Fruit fly (Drosophila melanogaster) whole organism, prepupa: ENCODE results near the gene CG31997.

Experiments used
- Blimp-1 ChIP-seq: fragments of 200-800 bp; sonication (Bioruptor generic); optimal IDR thresholded peaks from 3 replicates; lab custom pipeline; 2017; ENCODE audit warnings: missing biosample characterization, missing genetic modification characterization, mild to moderate bottlenecking, moderate library complexity, missing genetic modification reagents
- CG10631 ChIP-seq: fragments of 200-800 bp; sonication (Bioruptor generic); optimal IDR thresholded peaks from 2 replicates; lab custom pipeline; 2016; ENCODE audit warnings: missing biosample characterization, missing genetic modification characterization
- CG10669 ChIP-seq: fragments of 200-800 bp; sonication (Bioruptor generic); optimal IDR thresholded peaks from 3 replicates; lab custom pipeline; 2018; ENCODE audit warnings: missing biosample characterization, mild to moderate bottlenecking, missing genetic modification characterization, moderate library complexity
- CG11294 ChIP-seq: fragments of 200-800 bp; sonication (Bioruptor generic); IDR thresholded peaks from 2 replicates; pipeline ENCODE4 v1.3.6; 2022; ENCODE audit warnings: missing biosample characterization, missing genetic modification characterization
- CG11762 ChIP-seq: fragments of 200-800 bp; sonication (Bioruptor generic); optimal IDR thresholded peaks from 3 replicates; lab custom pipeline; 2016; ENCODE audit warnings: missing biosample characterization, missing genetic modification characterization; ENCODE audit not compliant: insufficient read depth
- CG11902 ChIP-seq: fragments of 200-800 bp; sonication (Bioruptor generic); optimal IDR thresholded peaks from 3 replicates; lab custom pipeline; 2016; ENCODE audit warnings: missing biosample characterization, missing genetic modification characterization
- CG1621 ChIP-seq: fragments of 200-800 bp; sonication (Bioruptor generic); optimal IDR thresholded peaks from 3 replicates; lab custom pipeline; 2018; ENCODE audit warnings: missing biosample characterization, mild to moderate bottlenecking, missing genetic modification characterization
- CG16779 ChIP-seq: fragments of 200-800 bp; sonication (Bioruptor generic); optimal IDR thresholded peaks from 3 replicates; lab custom pipeline; 2017; ENCODE audit warnings: missing biosample characterization, mild to moderate bottlenecking, missing genetic modification characterization
- CG3032 ChIP-seq: fragments of 200-800 bp; optimal IDR thresholded peaks from 2 replicates; lab custom pipeline; 2019; ENCODE audit warnings: missing biosample characterization, mild to moderate bottlenecking, missing genetic modification characterization, moderate library complexity
- CG31627 ChIP-seq: fragments of 200-800 bp; sonication (Bioruptor generic); optimal IDR thresholded peaks from 3 replicates; lab custom pipeline; 2016; ENCODE audit warnings: missing biosample characterization, missing genetic modification characterization
- CG3919 ChIP-seq: fragments of 200-800 bp; sonication (Bioruptor generic); optimal IDR thresholded peaks from 3 replicates; lab custom pipeline; 2016; ENCODE audit warnings: missing biosample characterization, missing genetic modification characterization
- CG6163 ChIP-seq: fragments of 200-800 bp; sonication (Bioruptor generic); IDR thresholded peaks from 3 replicates; pipeline ENCODE4 v1.3.6; 2022; ENCODE audit warnings: missing biosample characterization, missing genetic modification characterization
- CG6276 ChIP-seq: fragments of 200-800 bp; sonication (Bioruptor generic); optimal IDR thresholded peaks from 2 replicates; lab custom pipeline; 2017; ENCODE audit warnings: missing biosample characterization, mild to moderate bottlenecking, missing genetic modification characterization
- CG6792 ChIP-seq: fragments of 200-800 bp; sonication (Bioruptor generic); optimal IDR thresholded peaks from 3 replicates; lab custom pipeline; 2016; ENCODE audit warnings: missing biosample characterization, missing genetic modification characterization
- CG6854 ChIP-seq: fragments of 200-800 bp; sonication (Bioruptor generic); optimal IDR thresholded peaks from 2 replicates; lab custom pipeline; 2017; ENCODE audit warnings: missing biosample characterization, mild to moderate bottlenecking, missing genetic modification characterization
- CG8119 ChIP-seq: fragments of 200-800 bp; sonication (Bioruptor generic); IDR thresholded peaks from 3 replicates; pipeline ENCODE4 v1.3.6; 2022; ENCODE audit warnings: missing biosample characterization, missing genetic modification characterization
- CG8319 ChIP-seq: fragments of 200-800 bp; sonication (Bioruptor generic); optimal IDR thresholded peaks from 3 replicates; lab custom pipeline; 2016; ENCODE audit warnings: missing biosample characterization, missing genetic modification characterization
- CG8632 ChIP-seq: fragments of 200-800 bp; sonication (Bioruptor generic); optimal IDR thresholded peaks from 3 replicates; lab custom pipeline; 2016; ENCODE audit warnings: missing biosample characterization, missing genetic modification characterization
- CG9139 ChIP-seq: fragments of 200-800 bp; sonication (Bioruptor generic); optimal IDR thresholded peaks from 3 replicates; lab custom pipeline; 2017; ENCODE audit warnings: missing biosample characterization, mild to moderate bottlenecking, missing genetic modification characterization
- Eip75B ChIP-seq: fragments of 200-800 bp; sonication (Bioruptor generic); optimal IDR thresholded peaks from 3 replicates; lab custom pipeline; 2016; ENCODE audit warnings: missing biosample characterization, missing genetic modification characterization
- Eip78C ChIP-seq: fragments of 200-800 bp; sonication (Bioruptor generic); peaks from one replicate; lab custom pipeline; 2016; ENCODE audit warnings: missing biosample characterization, missing genetic modification characterization
- Ets21C ChIP-seq: fragments of 200-800 bp; sonication (Bioruptor generic); optimal IDR thresholded peaks from 3 replicates; lab custom pipeline; 2016; ENCODE audit warnings: missing biosample characterization, missing genetic modification characterization
- Gug ChIP-seq: fragments of 200-800 bp; sonication (Bioruptor generic); IDR thresholded peaks from 2 replicates; pipeline ENCODE4 v1.3.6; 2022; ENCODE audit warnings: missing biosample characterization, missing genetic modification characterization
- Lpt ChIP-seq: fragments of 200-800 bp; sonication (Bioruptor generic); optimal IDR thresholded peaks from 3 replicates; lab custom pipeline; 2016; ENCODE audit warnings: missing biosample characterization, missing genetic modification characterization
- Met ChIP-seq: fragments of 200-800 bp; sonication (Bioruptor generic); optimal IDR thresholded peaks from 3 replicates; lab custom pipeline; 2016; ENCODE audit warnings: missing biosample characterization, missing genetic modification characterization
- OdsH ChIP-seq: fragments of 200-800 bp; sonication (Bioruptor generic); optimal IDR thresholded peaks from 3 replicates; lab custom pipeline; 2016; ENCODE audit warnings: missing biosample characterization, missing genetic modification characterization
- Sox14 ChIP-seq: fragments of 200-800 bp; sonication (Bioruptor generic); optimal IDR thresholded peaks from 3 replicates; lab custom pipeline; 2016; ENCODE audit warnings: missing biosample characterization, missing genetic modification characterization
- acj6 ChIP-seq: fragments of 200-800 bp; sonication (Bioruptor generic); optimal IDR thresholded peaks from 3 replicates; lab custom pipeline; 2016; ENCODE audit warnings: missing biosample characterization, missing genetic modification characterization
- cyc ChIP-seq: fragments of 200-800 bp; sonication (Bioruptor generic); optimal IDR thresholded peaks from 3 replicates; lab custom pipeline; 2016; ENCODE audit warnings: missing biosample characterization, missing genetic modification characterization
- dac ChIP-seq: fragments of 200-800 bp; sonication (Bioruptor generic); optimal IDR thresholded peaks from 2 replicates; lab custom pipeline; 2017; ENCODE audit warnings: missing biosample characterization, mild to moderate bottlenecking, missing genetic modification characterization
- fd59A ChIP-seq: fragments of 200-800 bp; sonication (Bioruptor generic); optimal IDR thresholded peaks from 2 replicates; lab custom pipeline; 2017; ENCODE audit warnings: missing biosample characterization, mild to moderate bottlenecking, missing genetic modification characterization, missing genetic modification reagents
- fd85E ChIP-seq: fragments of 200-800 bp; sonication (Bioruptor generic); optimal IDR thresholded peaks from 3 replicates; lab custom pipeline; 2016; ENCODE audit warnings: missing biosample characterization, missing genetic modification characterization
- fkh ChIP-seq: fragments of 200-800 bp; sonication (Bioruptor generic); optimal IDR thresholded peaks from 3 replicates; lab custom pipeline; 2017; ENCODE audit warnings: missing biosample characterization, mild to moderate bottlenecking, missing genetic modification characterization, moderate library complexity
- lz ChIP-seq: fragments of 200-800 bp; sonication (Bioruptor generic); optimal IDR thresholded peaks from 3 replicates; lab custom pipeline; 2016; ENCODE audit warnings: missing biosample characterization, missing genetic modification characterization
- net ChIP-seq: fragments of 200-800 bp; sonication (Bioruptor generic); optimal IDR thresholded peaks from 3 replicates; lab custom pipeline; 2016; ENCODE audit warnings: missing biosample characterization, missing genetic modification characterization
- pdm3 ChIP-seq: fragments of 200-800 bp; sonication (Bioruptor generic); optimal IDR thresholded peaks from 3 replicates; lab custom pipeline; 2016; ENCODE audit warnings: missing biosample characterization, missing genetic modification characterization
- salr ChIP-seq, 2 experiments: fragments of 200-800 bp; sonication (Bioruptor generic); optimal IDR thresholded peaks; 3 replicates each; lab custom pipeline; 2016 to 2018; ENCODE audit warnings: missing biosample characterization in 2 of 2, missing genetic modification characterization in 2 of 2, mild to moderate bottlenecking in 1 of 2
- spab ChIP-seq: fragments of 200-800 bp; sonication (Bioruptor generic); optimal IDR thresholded peaks from 2 replicates; lab custom pipeline; 2017; ENCODE audit warnings: missing biosample characterization, mild to moderate bottlenecking, missing genetic modification characterization, missing genetic modification reagents
- ss ChIP-seq, 2 experiments: fragments of 200-800 bp; sonication (Bioruptor generic); optimal IDR thresholded peaks; 2 replicates in 1 of 2; 3 replicates in 1 of 2; lab custom pipeline; 2017 to 2018; ENCODE audit warnings: mild to moderate bottlenecking in 2 of 2, missing biosample characterization in 2 of 2, missing genetic modification characterization in 2 of 2, moderate library complexity in 1 of 2
- svp ChIP-seq: fragments of 200-800 bp; sonication (Bioruptor generic); peaks from one replicate; lab custom pipeline; 2016; ENCODE audit warnings: missing biosample characterization, missing genetic modification characterization
- topi ChIP-seq: fragments of 200-800 bp; sonication (Bioruptor generic); optimal IDR thresholded peaks from 3 replicates; lab custom pipeline; 2016; ENCODE audit warnings: missing biosample characterization, missing genetic modification characterization
- vri ChIP-seq: fragments of 200-800 bp; sonication (Bioruptor generic); optimal IDR thresholded peaks from 3 replicates; lab custom pipeline; 2016; ENCODE audit warnings: missing biosample characterization, mild to moderate bottlenecking, missing genetic modification characterization

The CG31997 gene

DNA sequence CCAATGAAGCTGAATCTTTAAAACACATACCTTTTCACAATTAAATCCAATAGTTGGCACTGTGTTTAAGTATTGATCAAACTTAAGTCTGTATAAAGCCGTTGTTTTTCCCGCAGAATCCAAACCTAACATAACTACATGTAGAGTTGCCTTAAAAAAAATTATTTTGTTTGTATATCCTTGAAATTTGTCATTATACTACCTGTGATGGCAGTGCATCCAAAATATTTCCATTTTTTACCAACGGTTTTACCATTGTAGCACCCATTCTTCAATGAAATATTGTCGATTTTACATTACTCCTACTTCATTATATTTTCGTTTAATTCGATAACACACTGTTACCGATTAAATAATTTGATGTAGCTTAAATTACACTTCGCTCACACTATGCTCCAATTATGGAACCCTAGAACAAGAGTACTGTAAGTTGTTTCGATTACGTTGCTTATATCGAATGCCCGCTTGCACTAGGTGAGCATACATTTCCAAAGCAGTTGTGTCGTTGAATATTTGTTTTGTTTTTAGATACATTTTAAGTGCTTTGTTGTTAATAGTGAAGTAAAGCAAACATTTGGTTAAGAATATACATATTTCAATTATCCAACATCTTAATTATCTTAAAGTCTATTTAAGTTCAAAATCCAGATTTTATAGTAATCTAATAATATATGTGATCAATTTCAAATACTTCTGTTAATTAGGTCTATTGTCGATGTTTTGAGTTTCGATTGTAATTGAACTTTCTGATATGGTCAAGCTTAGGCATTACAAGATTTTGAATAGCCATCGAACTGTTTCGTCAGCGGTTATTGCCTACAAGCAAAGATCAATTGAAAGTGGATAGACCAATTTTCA, 23.4 kb upstream of the CG31997 start, which contains the start of gene Arl4 (continued):
- TF ChIP-seq CG3919 (GFP tag; lab: Kevin White, UChicago) (no peak), net (no peak), spab (GFP tag; lab: Kevin White, UChicago) (no peak), OdsH (GFP tag; lab: Kevin White, UChicago) (peak; percentile 8), cyc (GFP tag; lab: Kevin White, UChicago) (peak; percentile 30), CG3032 (tag; lab: Kevin White, UChicago) (no peak), lz (GFP tag; lab: Kevin White, UChicago) (peak; percentile 24), acj6 (no peak), CG10631 (GFP tag; lab: Kevin White, UChicago) (peak; percentile 31), Eip78C (GFP tag; lab: Kevin White, UChicago) (peak; percentile 64), CG6854 (GFP tag; lab: Kevin White, UChicago) (no peak), Lpt (no peak), fd59A (no peak), CG6792 (no peak), CG8119 (GFP tag; lab: Robert Waterston, UW) (no peak), CG8319 (GFP tag; lab: Kevin White, UChicago) (no peak), CG11294 (GFP tag; lab: Robert Waterston, UW) (no peak), Ets21C (GFP tag; lab: Kevin White, UChicago) (no peak), CG11762 (GFP tag; lab: Kevin White, UChicago) (no peak), svp (GFP tag; lab: Kevin White, UChicago) (no peak)

DNA sequence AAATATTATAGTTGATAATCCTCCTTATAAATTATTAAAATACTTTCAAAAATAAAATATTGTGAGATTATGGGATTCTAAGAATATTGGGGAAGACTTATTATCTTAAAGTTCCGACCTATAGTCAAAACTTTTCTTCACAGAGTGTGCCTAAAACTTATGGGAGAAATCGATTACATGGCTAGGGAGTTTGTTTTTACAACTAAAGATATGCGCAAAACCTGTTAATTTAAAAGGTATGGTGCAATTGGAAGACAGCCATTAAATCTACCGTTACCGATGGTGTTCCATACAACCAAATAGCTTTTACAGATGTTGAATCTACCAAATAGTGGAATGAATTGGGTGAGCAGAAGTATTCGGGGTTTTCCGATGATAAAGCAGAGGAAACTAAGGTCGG, 19.4 kb upstream of the CG31997 start, which contains the start of gene CG33978:
Gene CG33978 (minus strand): TSS at position 395 of the 400 bp plus-strand sequence.
- TF ChIP-seq salr (GFP tag; optimal IDR thresholded peaks at IDR 0.05; lab: Kevin White, UChicago) (no peak), CG9139 (GFP tag; lab: Kevin White, UChicago) (no peak), CG10631 (GFP tag; lab: Kevin White, UChicago) (no peak), CG3919 (GFP tag; lab: Kevin White, UChicago) (no peak), Eip78C (GFP tag; lab: Kevin White, UChicago) (no peak), CG10669 (GFP tag; lab: Kevin White, UChicago) (no peak), CG1621 (tag; lab: Kevin White, UChicago) (no peak), topi (GFP tag; lab: Kevin White, UChicago) (no peak), Lpt (no peak), CG6163 (no peak), Sox14 (GFP tag; lab: Kevin White, UChicago) (no peak), fd59A (no peak), ss (GFP tag; optimal IDR thresholded peaks at IDR 0.05; lab: Kevin White, UChicago) (no peak), Gug (GFP tag; lab: Robert Waterston, UW) (no peak), svp (GFP tag; lab: Kevin White, UChicago) (no peak), dac (GFP tag; lab: Kevin White, UChicago) (no peak), CG6276 (GFP tag; lab: Kevin White, UChicago) (no peak), acj6 (no peak), CG11902 (GFP tag; lab: Kevin White, UChicago) (no peak)

DNA sequence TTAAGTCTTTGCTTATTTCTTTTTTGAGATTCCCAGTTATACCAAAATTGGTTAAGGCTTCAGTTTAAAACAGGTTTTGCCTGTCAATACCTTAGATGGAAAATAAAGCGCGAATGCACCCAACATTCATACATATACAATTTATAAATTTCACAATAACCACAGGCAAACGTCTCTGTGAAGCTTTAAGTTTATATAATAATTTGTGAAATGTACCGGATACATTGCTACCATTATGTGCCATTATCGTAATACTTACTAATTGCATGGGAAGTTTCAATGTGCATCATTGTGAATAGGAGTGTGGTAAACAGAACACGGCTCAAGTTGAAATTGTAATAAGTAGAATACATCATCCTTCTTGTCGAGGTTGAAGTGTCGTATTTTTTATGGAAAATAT, 18.7 kb upstream of the CG31997 start:
- TF ChIP-seq topi (GFP tag; lab: Kevin White, UChicago) (no peak), svp (GFP tag; lab: Kevin White, UChicago) (no peak), dac (GFP tag; lab: Kevin White, UChicago) (no peak), lz (GFP tag; lab: Kevin White, UChicago) (no peak), net (no peak), Blimp-1 (GFP tag; lab: Kevin White, UChicago) (no peak), Eip78C (GFP tag; lab: Kevin White, UChicago) (no peak), CG8632 (GFP tag; lab: Kevin White, UChicago) (no peak), CG16779 (tag; lab: Kevin White, UChicago) (no peak), CG3919 (GFP tag; lab: Kevin White, UChicago) (no peak), cyc (GFP tag; lab: Kevin White, UChicago) (no peak), fd85E (no peak), CG6163 (no peak), pdm3 (GFP tag; lab: Kevin White, UChicago) (no peak), CG6276 (GFP tag; lab: Kevin White, UChicago) (no peak), CG31627 (GFP tag; lab: Kevin White, UChicago) (no peak), vri (no peak), fkh (GFP tag; lab: Kevin White, UChicago) (no peak), Eip75B (no peak), Met (no peak)
